Fruit fly (Drosophila melanogaster) whole organism, adult: ENCODE data around the gene CG13926.

ENCODE experiments used
- CG1620 ChIP-seq: fragments of 200-800 bp; sonication (Bioruptor generic); optimal IDR thresholded peaks from 2 replicates; lab custom pipeline; 2016; ENCODE audit warnings: missing biosample characterization, missing genetic modification characterization
- Hr96 ChIP-seq: fragments of 200-800 bp; sonication (Bioruptor generic); optimal IDR thresholded peaks from 2 replicates; lab custom pipeline; 2016; ENCODE audit warnings: missing biosample characterization, missing genetic modification characterization
- bab1 ChIP-seq: fragments of 200-800 bp; sonication (Bioruptor generic); optimal IDR thresholded peaks from 3 replicates; lab custom pipeline; 2019; ENCODE audit warnings: missing biosample characterization, mild to moderate bottlenecking, missing genetic modification characterization, moderate library complexity
- cic ChIP-seq: fragments of 200-800 bp; sonication (Bioruptor generic); optimal IDR thresholded peaks from 2 replicates; lab custom pipeline; 2017; ENCODE audit warnings: missing biosample characterization, mild to moderate bottlenecking, missing genetic modification characterization, moderate library complexity
- ovo ChIP-seq: fragments of 200-800 bp; sonication (Bioruptor generic); optimal IDR thresholded peaks from 2 replicates; lab custom pipeline; 2016; ENCODE audit warnings: missing biosample characterization, missing genetic modification characterization

- TF ChIP-seq cic (GFP tag; lab: Kevin White, UChicago) = peak; percentile 74
- peak; percentile 95 for TF ChIP-seq CG1620 (GFP tag; lab: Kevin White, UChicago)
- TF ChIP-seq Hr96 (GFP tag; lab: Kevin White, UChicago) = peak; percentile 93
- peak; percentile 98 for TF ChIP-seq bab1
- peak; percentile 84 for TF ChIP-seq ovo (GFP tag; lab: Kevin White, UChicago)
Observed at dm6 chr3L:1644920-1645567, 27.1 kb upstream of the CG13926 start, which contains the start of the genes alphaCOP and CG13919.
